Fruit fly (Drosophila melanogaster): ENCODE measurements around the gene CG43867.

- TF ChIP-seq CG10348 (GFP tag; IDR thresholded peaks at IDR 0.05) = no peak
- no peak for TF ChIP-seq CG12605 (GFP tag; IDR thresholded peaks at IDR 0.05)
- no peak for TF ChIP-seq CG9948 (tag; optimal IDR thresholded peaks at IDR 0.05)
- no peak for TF ChIP-seq EcR (GFP tag; optimal IDR thresholded peaks at IDR 0.05)
- no peak for TF ChIP-seq CG13204 (GFP tag; optimal IDR thresholded peaks at IDR 0.05)
- no peak for TF ChIP-seq CG34367 (tag; optimal IDR thresholded peaks at IDR 0.05)
- TF ChIP-seq CG8301 (tag; optimal IDR thresholded peaks at IDR 0.05) = no peak
- no peak for TF ChIP-seq D1 (tag; optimal IDR thresholded peaks at IDR 0.05)
- no peak for TF ChIP-seq Ets98B (GFP tag; IDR thresholded peaks at IDR 0.05)
- TF ChIP-seq CG4496 (GFP tag; IDR thresholded peaks at IDR 0.05) = no peak
- no peak for TF ChIP-seq CG14655 (GFP tag; optimal IDR thresholded peaks at IDR 0.05)
Measured at dm6 chrX:935901-936207, 8.1 kb upstream of the CG43867 start.
